Fruit fly (Drosophila melanogaster): ENCODE results near the gene sr.

DNA sequence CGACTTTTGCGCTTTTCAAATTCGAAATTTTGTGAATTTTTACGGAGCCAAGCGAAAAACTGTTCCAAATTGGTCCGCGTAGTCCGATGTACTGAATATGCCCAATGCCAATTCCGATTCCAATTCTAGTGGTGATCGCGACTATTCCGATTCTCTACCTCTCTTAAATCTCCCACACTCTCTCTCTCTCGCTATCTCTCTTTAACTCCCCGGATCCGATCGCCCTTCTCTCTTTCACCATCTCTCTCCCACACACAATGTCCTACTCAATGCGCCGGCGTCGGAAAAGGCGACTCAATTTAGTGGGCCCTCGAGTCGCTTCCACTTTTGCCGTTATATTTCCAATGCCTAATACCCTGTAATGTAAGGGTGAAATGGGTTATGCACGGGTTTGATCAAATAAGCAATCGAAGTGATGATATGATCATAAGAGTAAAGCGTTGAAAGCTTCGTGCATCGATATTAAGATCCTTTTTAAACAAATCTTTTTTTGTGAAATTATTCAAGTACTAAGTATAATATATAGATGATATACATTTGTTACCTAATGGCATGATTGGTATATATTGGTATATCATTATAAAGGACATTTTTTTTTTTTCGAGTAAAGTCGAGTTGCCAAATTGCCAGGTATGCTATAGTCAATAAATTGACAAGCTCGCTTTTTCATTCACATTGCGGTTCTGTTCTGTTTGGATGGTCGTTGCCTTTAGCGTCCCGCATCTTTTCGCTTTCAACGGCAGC is 41.2 kb upstream of the sr start:
- TF ChIP-seq CG15710 (tag; optimal IDR thresholded peaks at IDR 0.05): peak; percentile 66
- TF ChIP-seq Ets98B (GFP tag; IDR thresholded peaks at IDR 0.05): no peak; the same call in 1 of the 2 replicates
- no peak for TF ChIP-seq CG13204 (GFP tag; optimal IDR thresholded peaks at IDR 0.05)
- TF ChIP-seq CG8159 (tag; optimal IDR thresholded peaks at IDR 0.05): peak; percentile 83
- peak; percentile 51 for TF ChIP-seq Pif1B (GFP tag; optimal IDR thresholded peaks at IDR 0.05)
- peak; percentile 68 for TF ChIP-seq CG17806 (tag; optimal IDR thresholded peaks at IDR 0.05)
- TF ChIP-seq CG34367 (tag; optimal IDR thresholded peaks at IDR 0.05): peak; percentile 51
- peak; percentile 56 for TF ChIP-seq Pif1A (GFP tag; optimal IDR thresholded peaks at IDR 0.05)
- TF ChIP-seq CG4496 (GFP tag; IDR thresholded peaks at IDR 0.05): no peak
- peak; percentile 25 for TF ChIP-seq D1 (tag; optimal IDR thresholded peaks at IDR 0.05)
- TF ChIP-seq gl (tag; optimal IDR thresholded peaks at IDR 0.05): peak; percentile 31
- no peak for TF ChIP-seq EcR (GFP tag; optimal IDR thresholded peaks at IDR 0.05)

Data from whole organism, pupa.